Fruit fly (Drosophila melanogaster) whole organism, embryonic: ENCODE results near the gene CG9044.

Source experiments
- Adf1 ChIP-seq: fragments of 200-800 bp; sonication (Bioruptor generic); IDR thresholded peaks from 2 replicates; pipeline ENCODE4 v1.3.6; 2022; ENCODE audit warnings: missing biosample characterization, missing genetic modification characterization
- Aef1 ChIP-seq: fragments of 200-800 bp; sonication (Bioruptor generic); IDR thresholded peaks from 3 replicates; pipeline ENCODE4 v1.3.6; 2022; ENCODE audit warnings: missing biosample characterization, missing genetic modification characterization
- Atf3 ChIP-seq: fragments of 200-800 bp; sonication (Bioruptor generic); optimal IDR thresholded peaks from 3 replicates; lab custom pipeline; 2016; ENCODE audit warnings: missing biosample characterization, missing genetic modification characterization
- BEAF-32 ChIP-seq: fragments of 200-800 bp; sonication (Bioruptor generic); optimal IDR thresholded peaks from 3 replicates; lab custom pipeline; 2017; ENCODE audit warnings: missing biosample characterization, missing genetic modification characterization, mild to moderate bottlenecking, moderate library complexity, missing genetic modification reagents
- CG1024 ChIP-seq: fragments of 200-800 bp; sonication (Bioruptor generic); IDR thresholded peaks from 2 replicates; pipeline ENCODE4 v1.3.6; 2022; ENCODE audit warnings: missing biosample characterization, missing genetic modification characterization
- CG10321 ChIP-seq: fragments of 200-800 bp; sonication (Bioruptor generic); IDR thresholded peaks from 2 replicates; pipeline ENCODE4 v1.3.6; 2022; ENCODE audit warnings: missing biosample characterization, missing genetic modification characterization
- CG10654 ChIP-seq: fragments of 200-800 bp; sonication (Bioruptor generic); optimal IDR thresholded peaks from 2 replicates; lab custom pipeline; 2016; ENCODE audit warnings: missing biosample characterization, missing genetic modification characterization
- CG12071 ChIP-seq: fragments of 200-800 bp; sonication (Bioruptor generic); optimal IDR thresholded peaks from 3 replicates; lab custom pipeline; 2018; ENCODE audit warnings: missing biosample characterization, mild to moderate bottlenecking, missing genetic modification characterization
- CG12299 ChIP-seq: fragments of 200-800 bp; sonication (Bioruptor generic); optimal IDR thresholded peaks from 2 replicates; lab custom pipeline; 2018; ENCODE audit warnings: missing biosample characterization, mild to moderate bottlenecking, missing genetic modification characterization
- CG15011 ChIP-seq: fragments of 200-800 bp; sonication (Bioruptor generic); optimal IDR thresholded peaks from 3 replicates; lab custom pipeline; 2018; ENCODE audit warnings: missing biosample characterization, mild to moderate bottlenecking, missing genetic modification characterization
- CG15269 ChIP-seq: fragments of 200-800 bp; sonication (Bioruptor generic); optimal IDR thresholded peaks from 2 replicates; lab custom pipeline; 2018; ENCODE audit warnings: missing biosample characterization, mild to moderate bottlenecking, missing genetic modification characterization, moderate library complexity
- CG15514 ChIP-seq: fragments of 200-800 bp; sonication (Bioruptor generic); optimal IDR thresholded peaks from 3 replicates; lab custom pipeline; 2017; ENCODE audit warnings: missing biosample characterization, missing genetic modification characterization, mild to moderate bottlenecking, moderate library complexity, missing genetic modification reagents
- CG17385 ChIP-seq: fragments of 200-800 bp; sonication (Bioruptor generic); optimal IDR thresholded peaks from 3 replicates; lab custom pipeline; 2018; ENCODE audit warnings: missing biosample characterization, mild to moderate bottlenecking, missing genetic modification characterization
- CG2116 ChIP-seq: fragments of 200-800 bp; sonication (Bioruptor generic); optimal IDR thresholded peaks from 3 replicates; lab custom pipeline; 2018; ENCODE audit warnings: missing biosample characterization, mild to moderate bottlenecking, missing genetic modification characterization
- CG3407 ChIP-seq: fragments of 200-800 bp; sonication (Bioruptor generic); optimal IDR thresholded peaks from 2 replicates; lab custom pipeline; 2018; ENCODE audit warnings: missing biosample characterization, mild to moderate bottlenecking, missing genetic modification characterization
- CG3726 ChIP-seq: fragments of 200-800 bp; sonication (Bioruptor generic); IDR thresholded peaks from 3 replicates; pipeline ENCODE4, ENCODE4 v1.3.6; 2022; ENCODE audit warnings: missing biosample characterization, missing genetic modification characterization
- CG3838 ChIP-seq: fragments of 200-800 bp; sonication (Bioruptor generic); optimal IDR thresholded peaks from 3 replicates; lab custom pipeline; 2016; ENCODE audit warnings: missing biosample characterization, missing genetic modification characterization
- CG4424 ChIP-seq: fragments of 200-800 bp; sonication (Bioruptor generic); optimal IDR thresholded peaks from 3 replicates; lab custom pipeline; 2016; ENCODE audit warnings: missing biosample characterization, missing genetic modification characterization
- CG7271 ChIP-seq: fragments of 200-800 bp; sonication (Bioruptor generic); optimal IDR thresholded peaks from 2 replicates; lab custom pipeline; 2018; ENCODE audit warnings: missing biosample characterization, mild to moderate bottlenecking, missing genetic modification characterization, moderate library complexity
- CG7357 ChIP-seq: fragments of 200-800 bp; sonication (Bioruptor generic); IDR thresholded peaks from 3 replicates; pipeline ENCODE4 v1.3.6; 2022; ENCODE audit warnings: missing biosample characterization, missing genetic modification characterization
- CG7372 ChIP-seq: fragments of 200-800 bp; sonication (Bioruptor generic); IDR thresholded peaks from 2 replicates; pipeline ENCODE4 v1.3.6; 2022; ENCODE audit warnings: missing biosample characterization, missing genetic modification characterization
- CG7745 ChIP-seq: fragments of 200-800 bp; sonication (Bioruptor generic); optimal IDR thresholded peaks from 2 replicates; lab custom pipeline; 2018; ENCODE audit warnings: missing biosample characterization, mild to moderate bottlenecking, missing genetic modification characterization, moderate library complexity
- CG9437 ChIP-seq: fragments of 200-800 bp; sonication (Bioruptor generic); optimal IDR thresholded peaks from 2 replicates; lab custom pipeline; 2018; ENCODE audit warnings: missing biosample characterization, mild to moderate bottlenecking, missing genetic modification characterization
- Gsc ChIP-seq: fragments of 200-800 bp; sonication (Bioruptor generic); IDR thresholded peaks from 2 replicates; pipeline ENCODE4 v1.3.6; 2022; ENCODE audit warnings: missing biosample characterization, missing genetic modification characterization
- HLH54F ChIP-seq: fragments of 200-800 bp; sonication (Bioruptor generic); optimal IDR thresholded peaks from 3 replicates; lab custom pipeline; 2016; ENCODE audit warnings: missing biosample characterization, missing genetic modification characterization
- Hey ChIP-seq: fragments of 200-800 bp; sonication (Bioruptor generic); optimal IDR thresholded peaks from 3 replicates; lab custom pipeline; 2018; ENCODE audit warnings: missing biosample characterization, mild to moderate bottlenecking, missing genetic modification characterization
- Hmx ChIP-seq: fragments of 200-800 bp; sonication (Bioruptor generic); optimal IDR thresholded peaks from 2 replicates; lab custom pipeline; 2016; ENCODE audit warnings: missing biosample characterization, missing genetic modification characterization
- Hr51 ChIP-seq, 2 experiments: fragments of 200-800 bp; sonication (Bioruptor generic); optimal IDR thresholded peaks; 2 replicates in 1 of 2; 3 replicates in 1 of 2; lab custom pipeline; 2016 to 2018; ENCODE audit warnings: missing biosample characterization in 2 of 2, missing genetic modification characterization in 2 of 2, mild to moderate bottlenecking in 1 of 2, moderate library complexity in 1 of 2
- Jarid2 ChIP-seq: fragments of 200-800 bp; sonication (Bioruptor generic); optimal IDR thresholded peaks from 3 replicates; lab custom pipeline; 2017; ENCODE audit warnings: mild to moderate bottlenecking, missing biosample characterization, missing genetic modification reagents, missing genetic modification characterization
- Rx ChIP-seq: fragments of 200-800 bp; sonication (Bioruptor generic); IDR thresholded peaks from 2 replicates; pipeline ENCODE4 v1.3.6; 2022; ENCODE audit warnings: missing biosample characterization, missing genetic modification characterization
- Six4 ChIP-seq: fragments of 200-800 bp; sonication (Bioruptor generic); optimal IDR thresholded peaks from 2 replicates; lab custom pipeline; 2016; ENCODE audit warnings: missing biosample characterization, missing genetic modification characterization
- Spps ChIP-seq: fragments of 200-800 bp; sonication (Bioruptor generic); optimal IDR thresholded peaks from 2 replicates; lab custom pipeline; 2018; ENCODE audit warnings: missing biosample characterization, mild to moderate bottlenecking, missing genetic modification characterization
- Sry-δ ChIP-seq: fragments of 200-800 bp; sonication (Bioruptor generic); optimal IDR thresholded peaks from 2 replicates; lab custom pipeline; 2016; ENCODE audit warnings: missing biosample characterization, missing genetic modification characterization
- Usf ChIP-seq: fragments of 200-800 bp; sonication (Bioruptor generic); optimal IDR thresholded peaks from 2 replicates; lab custom pipeline; 2017; ENCODE audit warnings: missing genotype, missing biosample characterization, missing genetic modification characterization
- Xbp1 ChIP-seq: fragments of 200-800 bp; sonication (Bioruptor generic); optimal IDR thresholded peaks from 3 replicates; lab custom pipeline; 2016; ENCODE audit warnings: missing biosample characterization, mild to moderate bottlenecking, missing genetic modification characterization
- cad ChIP-seq: fragments of >200 bp; optimal IDR thresholded peaks from 2 replicates; lab custom pipeline; 2017; ENCODE audit warnings: missing biosample characterization, missing genetic modification characterization
- dysf ChIP-seq: fragments of 200-800 bp; sonication (Bioruptor generic); IDR thresholded peaks from 3 replicates; pipeline ENCODE4 v1.3.6; 2022; ENCODE audit warnings: missing biosample characterization, missing genetic modification characterization
- eve ChIP-seq, 2 experiments: fragments of >200 bp; optimal IDR thresholded peaks; 2 replicates each; lab custom pipeline; 2017; ENCODE audit warnings: missing biosample characterization in 2 of 2, missing genetic modification characterization in 2 of 2
- fd96Cb ChIP-seq: fragments of 200-800 bp; sonication (Bioruptor generic); optimal IDR thresholded peaks from 2 replicates; lab custom pipeline; 2018; ENCODE audit warnings: missing biosample characterization, mild to moderate bottlenecking, missing genetic modification characterization, moderate library complexity
- gem ChIP-seq: fragments of 200-800 bp; sonication (Bioruptor generic); optimal IDR thresholded peaks from 2 replicates; lab custom pipeline; 2019; ENCODE audit warnings: missing biosample characterization, mild to moderate bottlenecking, missing genetic modification characterization, moderate library complexity
- lab ChIP-seq: fragments of 200-800 bp; sonication (Bioruptor generic); optimal IDR thresholded peaks from 3 replicates; lab custom pipeline; 2017; ENCODE audit warnings: missing biosample characterization, missing genetic modification characterization, mild to moderate bottlenecking, moderate library complexity, missing genetic modification reagents
- nau ChIP-seq: fragments of 200-800 bp; sonication (Bioruptor generic); optimal IDR thresholded peaks from 3 replicates; lab custom pipeline; 2017; ENCODE audit warnings: missing biosample characterization, mild to moderate bottlenecking, missing genetic modification characterization, missing genetic modification reagents
- org-1 ChIP-seq: fragments of 200-800 bp; sonication (Bioruptor generic); optimal IDR thresholded peaks from 2 replicates; lab custom pipeline; 2017; ENCODE audit warnings: missing biosample characterization, missing genetic modification characterization
- ranshi ChIP-seq: fragments of 200-800 bp; sonication (Bioruptor generic); IDR thresholded peaks from 2 replicates; pipeline ENCODE4 v1.3.6; 2022; ENCODE audit warnings: missing biosample characterization, missing genetic modification characterization
- sens ChIP-seq: fragments of 200-800 bp; sonication (Bioruptor generic); peaks from one replicate; lab custom pipeline; 2016; ENCODE audit warnings: missing biosample characterization, missing genetic modification characterization
- slou ChIP-seq: fragments of 200-800 bp; sonication (Bioruptor generic); optimal IDR thresholded peaks from 3 replicates; lab custom pipeline; 2016; ENCODE audit warnings: missing biosample characterization, missing genetic modification characterization
- tin ChIP-seq: fragments of 200-800 bp; sonication (Bioruptor generic); optimal IDR thresholded peaks from 3 replicates; lab custom pipeline; 2016; ENCODE audit warnings: missing biosample characterization, missing genetic modification characterization
- toy ChIP-seq: fragments of 200-800 bp; sonication (Bioruptor generic); IDR thresholded peaks from 2 replicates; pipeline ENCODE4 v1.3.6; 2022; ENCODE audit warnings: missing biosample characterization, missing genetic modification characterization
- zf30C ChIP-seq: fragments of 200-800 bp; sonication (Bioruptor generic); optimal IDR thresholded peaks from 3 replicates; lab custom pipeline; 2018; ENCODE audit warnings: missing biosample characterization, mild to moderate bottlenecking, missing genetic modification characterization

The CG9044 gene

dm6 chr2L:5943229-5944078 lies 5.8 kb upstream of the CG9044 start, which contains the start of the genes Sfp26Ad and Gpdh1 (continued):
- TF ChIP-seq CG9437 (GFP tag; lab: Kevin White, UChicago) (peak; percentile 17), CG15514 (peak; percentile 97), nau (GFP tag; lab: Kevin White, UChicago) (peak; percentile 68), CG3726 (GFP tag; lab: Robert Waterston, UW) (0 out of 3 replicates have a peak, but pooled peaks have one; percentile 4), CG17385 (GFP tag; lab: Kevin White, UChicago) (peak; percentile 87), Rx (peak; percentile 44), CG4424 (GFP tag; lab: Kevin White, UChicago) (peak; percentile 82), Spps (peak; percentile 11), CG12299 (tag; lab: Kevin White, UChicago) (peak; percentile 64), CG1024 (GFP tag; lab: Robert Waterston, UW) (peak; percentile 53; the same call in 1 of the 2 replicates), ranshi (GFP tag; lab: Robert Waterston, UW) (peak; percentile 40; the same call in 1 of the 2 replicates), Sry-δ (GFP tag; lab: Kevin White, UChicago) (peak; percentile 68), CG7357 (GFP tag; lab: Robert Waterston, UW) (no peak), Gsc (GFP tag; lab: Robert Waterston, UW) (no peak), zf30C (GFP tag; lab: Kevin White, UChicago) (no peak), CG10654 (GFP tag; lab: Kevin White, UChicago) (peak; percentile 64), slou (GFP tag; lab: Kevin White, UChicago) (peak; percentile 74), Usf (GFP tag; lab: Kevin White, UChicago) (peak; percentile 15), sens (GFP tag; lab: Kevin White, UChicago) (peak; percentile 95), BEAF-32 (peak; percentile 66), Six4 (peak; percentile 68), Aef1 (GFP tag; lab: Robert Waterston, UW) (peak; percentile 63; the same call in 1 of the 3 replicates), CG2116 (GFP tag; lab: Kevin White, UChicago) (peak; percentile 79), eve (GFP tag; optimal IDR thresholded peaks at IDR 0.05; lab: Kevin White, UChicago) (no peak), CG15011 (GFP tag; lab: Kevin White, UChicago) (peak; percentile 12), CG7271 (no peak), lab (GFP tag; lab: Kevin White, UChicago) (peak; percentile 87), tin (peak; percentile 86), CG7372 (GFP tag; lab: Robert Waterston, UW) (0 out of 2 replicates have a peak, but pooled peaks have one; percentile 50), fd96Cb (tag; lab: Kevin White, UChicago) (peak; percentile 46), gem (peak; percentile 79), dysf (GFP tag; lab: Robert Waterston, UW) (peak; percentile 67; the same call in 2 of the 3 replicates), Hey (tag; lab: Kevin White, UChicago) (no peak), Jarid2 (GFP tag; lab: Kevin White, UChicago) (peak; percentile 87), org-1 (GFP tag; lab: Kevin White, UChicago) (no peak), Atf3 (peak; percentile 40), CG10321 (GFP tag; lab: Robert Waterston, UW) (no peak), CG3407 (GFP tag; lab: Kevin White, UChicago) (peak; percentile 67), CG15269 (tag; lab: Kevin White, UChicago) (peak; percentile 58), CG12071 (GFP tag; lab: Kevin White, UChicago) (peak; percentile 45), CG7745 (tag; lab: Kevin White, UChicago) (peak; percentile 8), Xbp1 (peak; percentile 86), cad (GFP tag; lab: Kevin White, UChicago) (no peak), Hmx (peak; percentile 6), Hr51 (GFP tag; optimal IDR thresholded peaks at IDR 0.05; lab: Kevin White, UChicago) (peak; percentile 64 to 88), toy (GFP tag; lab: Robert Waterston, UW) (no peak), HLH54F (GFP tag; lab: Kevin White, UChicago) (peak; percentile 84), Adf1 (GFP tag; lab: Robert Waterston, UW) (peak; percentile 63; the same call in 1 of the 2 replicates), CG3838 (GFP tag; lab: Kevin White, UChicago) (peak; percentile 18)
